Worm (Caenorhabditis elegans): ENCODE results near the gene C03G5.14.
A peak's percentile ranks its signal among the peaks of the same experiment; 100 is the strongest.

C03G5.14 gene

DNA sequence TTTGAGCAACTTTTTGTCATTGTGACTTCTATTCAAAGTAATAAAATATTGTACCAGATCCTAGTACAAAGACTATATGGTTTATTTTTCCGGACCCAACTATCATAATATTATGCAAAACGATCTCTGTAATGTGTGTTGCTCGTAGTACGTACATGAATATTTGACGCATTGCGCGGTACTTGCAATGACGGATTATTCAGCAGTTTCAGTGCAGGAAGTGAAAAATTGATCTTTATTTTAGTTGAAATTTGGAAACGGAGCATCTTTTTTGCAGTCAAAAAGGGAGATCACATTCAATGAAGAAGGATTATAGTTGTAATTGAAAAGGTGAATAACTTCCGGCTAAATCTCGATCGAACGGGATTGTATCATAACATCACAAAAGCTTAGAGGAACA is 37.8 kb upstream of the C03G5.14 start:
- TF ChIP-seq blmp-1 (tag; optimal IDR thresholded peaks at IDR 0.05) (no peak), mep-1 (tag; optimal IDR thresholded peaks at IDR 0.05) (no peak), unc-39 (tag; optimal IDR thresholded peaks at IDR 0.05) (no peak), pha-4 (tag; optimal IDR thresholded peaks at IDR 0.05) (no peak), hlh-1 (tag; optimal IDR thresholded peaks at IDR 0.05) (no peak), unc-62 (GFP tag; optimal IDR thresholded peaks at IDR 0.05) (no peak), nhr-237 (tag; optimal IDR thresholded peaks at IDR 0.05) (no peak), nhr-28 (tag; optimal IDR thresholded peaks at IDR 0.05) (no peak), nhr-2 (tag; optimal IDR thresholded peaks at IDR 0.05) (no peak), unc-120 (tag; optimal IDR thresholded peaks at IDR 0.05; ENCODE audit: poor library complexity, severe bottlenecking) (no peak)

DNA sequence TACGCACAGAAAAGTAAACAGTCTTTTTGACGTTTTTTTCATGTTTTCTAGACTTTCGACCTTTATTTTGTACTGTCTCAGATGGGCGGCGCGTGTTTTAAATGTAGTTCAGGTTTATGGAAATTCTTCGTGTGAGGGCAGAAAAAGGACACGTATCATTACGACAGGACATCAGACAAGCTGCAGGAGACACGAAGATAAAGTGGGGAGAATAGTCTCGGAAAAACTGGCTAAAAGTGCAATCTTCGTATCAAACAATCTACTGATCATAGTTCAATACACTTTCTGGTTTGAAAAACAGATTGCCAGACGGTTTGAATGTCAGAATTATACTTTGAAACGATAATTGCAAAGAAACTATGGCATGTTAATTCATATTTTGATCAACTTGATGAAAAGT is 36.3 kb upstream of the C03G5.14 start:
- TF ChIP-seq unc-120 (tag; optimal IDR thresholded peaks at IDR 0.05; ENCODE audit: poor library complexity, severe bottlenecking) = no peak
- no peak for TF ChIP-seq lsy-2 (tag; optimal IDR thresholded peaks at IDR 0.05)
- TF ChIP-seq hlh-1 (tag; optimal IDR thresholded peaks at IDR 0.05) = no peak
- TF ChIP-seq sptf-1 (tag; optimal IDR thresholded peaks at IDR 0.05) = no peak
- no peak for TF ChIP-seq unc-62 (GFP tag; optimal IDR thresholded peaks at IDR 0.05)
- no peak for TF ChIP-seq unc-39 (tag; optimal IDR thresholded peaks at IDR 0.05)
- TF ChIP-seq pha-4 (tag; optimal IDR thresholded peaks at IDR 0.05) = no peak
- no peak for TF ChIP-seq ham-2 (GFP tag; optimal IDR thresholded peaks at IDR 0.05)
- no peak for TF ChIP-seq flh-1 (GFP tag; optimal IDR thresholded peaks at IDR 0.05)
- no peak for TF ChIP-seq ceh-43 (GFP tag; optimal IDR thresholded peaks at IDR 0.05)
- no peak for TF ChIP-seq drap-1 (GFP tag; optimal IDR thresholded peaks at IDR 0.05)
- TF ChIP-seq elt-1 (tag; optimal IDR thresholded peaks at IDR 0.05; ENCODE audit: borderline replicate concordance, insufficient read depth) = no peak
- no peak for TF ChIP-seq M03D4.4 (tag; optimal IDR thresholded peaks at IDR 0.05)
- TF ChIP-seq snpc-4 (tag; optimal IDR thresholded peaks at IDR 0.05) = no peak
- no peak for TF ChIP-seq blmp-1 (tag; optimal IDR thresholded peaks at IDR 0.05)
- TF ChIP-seq sem-2 (GFP tag; optimal IDR thresholded peaks at IDR 0.05) = no peak
- no peak for TF ChIP-seq nhr-237 (tag; optimal IDR thresholded peaks at IDR 0.05)
- no peak for TF ChIP-seq ceh-39 (tag; optimal IDR thresholded peaks at IDR 0.05)

DNA sequence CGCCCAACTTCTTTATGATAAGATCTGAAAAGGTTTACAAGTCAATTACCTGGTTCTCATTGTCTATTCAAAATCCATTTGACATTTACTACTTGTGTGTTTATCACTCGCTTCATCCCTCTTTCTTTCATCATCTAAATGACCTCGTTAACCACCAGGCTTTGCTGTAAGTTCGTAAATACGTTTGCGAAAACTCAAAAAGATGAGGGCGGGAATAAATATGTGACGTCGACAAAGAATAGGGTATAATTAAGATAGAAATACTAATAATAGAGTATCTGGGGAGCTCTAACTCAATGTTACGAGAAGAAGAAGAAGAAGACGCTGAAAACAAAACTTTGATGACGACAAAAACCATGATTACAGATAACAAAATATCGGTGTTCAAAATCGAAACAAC is 32.3 kb upstream of the C03G5.14 start:
- no peak for TF ChIP-seq nhr-12 (tag; optimal IDR thresholded peaks at IDR 0.05)
- TF ChIP-seq elt-3 (tag; optimal IDR thresholded peaks at IDR 0.05) = no peak
- no peak for TF ChIP-seq ceh-39 (tag; optimal IDR thresholded peaks at IDR 0.05)
- no peak for TF ChIP-seq nhr-28 (tag; optimal IDR thresholded peaks at IDR 0.05)
- no peak for TF ChIP-seq unc-62 (GFP tag; optimal IDR thresholded peaks at IDR 0.05)
- no peak for TF ChIP-seq lin-13 (tag; optimal IDR thresholded peaks at IDR 0.05)
- TF ChIP-seq lsy-2 (tag; optimal IDR thresholded peaks at IDR 0.05) = no peak
- TF ChIP-seq blmp-1 (tag; optimal IDR thresholded peaks at IDR 0.05) = no peak

DNA sequence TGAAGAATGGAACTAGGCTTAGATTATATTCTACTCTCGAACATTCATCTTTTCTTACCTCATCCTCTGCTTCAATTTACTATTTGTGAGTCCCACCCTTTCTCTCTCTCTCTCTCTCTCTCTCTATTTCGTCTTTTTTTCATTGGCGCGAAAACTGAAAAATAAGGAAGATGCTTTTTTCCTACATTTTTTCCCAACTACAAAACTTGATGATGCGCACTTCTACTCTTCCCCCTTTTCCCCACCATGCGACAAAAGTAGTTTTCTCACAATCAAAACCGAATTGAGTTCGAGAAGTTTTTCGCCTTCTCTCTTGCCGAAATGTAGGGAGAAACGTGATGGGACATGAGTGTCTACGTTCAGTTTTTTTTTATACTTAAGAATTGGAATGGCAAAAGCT is 31.8 kb upstream of the C03G5.14 start:
- TF ChIP-seq mep-1 (tag; optimal IDR thresholded peaks at IDR 0.05) = no peak
- peak; percentile 29 for TF ChIP-seq ces-1 (GFP tag; optimal IDR thresholded peaks at IDR 0.05)

DNA sequence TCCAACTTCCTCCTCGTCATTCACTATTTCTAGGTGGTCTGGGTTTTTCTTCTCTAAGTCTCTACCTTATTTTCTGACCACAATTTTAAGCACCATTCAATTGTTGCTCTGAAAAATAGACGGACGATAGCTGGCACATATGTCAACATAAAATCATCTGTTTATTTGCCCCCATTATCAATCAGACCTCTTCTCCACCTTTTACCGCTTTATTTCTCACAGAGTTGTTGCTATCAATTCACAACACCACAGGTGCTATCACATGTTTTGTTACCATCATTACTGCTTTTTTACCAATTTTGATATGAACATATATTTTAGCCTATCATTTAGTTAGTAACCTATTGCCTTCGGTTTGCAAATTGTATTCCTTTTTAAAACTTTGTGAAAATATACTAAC is 29.0 kb upstream of the C03G5.14 start:
- TF ChIP-seq cnd-1 (tag; optimal IDR thresholded peaks at IDR 0.05) = no peak
- no peak for TF ChIP-seq elt-1 (tag; optimal IDR thresholded peaks at IDR 0.05; ENCODE audit: borderline replicate concordance, insufficient read depth)
- no peak for TF ChIP-seq nhr-28 (tag; optimal IDR thresholded peaks at IDR 0.05)
- TF ChIP-seq mls-2 (tag; optimal IDR thresholded peaks at IDR 0.05) = no peak
- no peak for TF ChIP-seq ceh-43 (GFP tag; optimal IDR thresholded peaks at IDR 0.05)
- no peak for TF ChIP-seq nhr-2 (tag; optimal IDR thresholded peaks at IDR 0.05)
- no peak for TF ChIP-seq sptf-1 (tag; optimal IDR thresholded peaks at IDR 0.05)
- no peak for TF ChIP-seq sem-2 (GFP tag; optimal IDR thresholded peaks at IDR 0.05)
- TF ChIP-seq lin-32 (GFP tag; optimal IDR thresholded peaks at IDR 0.05) = no peak
- no peak for TF ChIP-seq pha-4 (tag; optimal IDR thresholded peaks at IDR 0.05)
- no peak for TF ChIP-seq ham-2 (GFP tag; optimal IDR thresholded peaks at IDR 0.05)
- TF ChIP-seq snpc-4 (tag; optimal IDR thresholded peaks at IDR 0.05) = no peak
- TF ChIP-seq elt-3 (tag; optimal IDR thresholded peaks at IDR 0.05) = no peak
- no peak for TF ChIP-seq mab-5 (tag; optimal IDR thresholded peaks at IDR 0.05)

DNA sequence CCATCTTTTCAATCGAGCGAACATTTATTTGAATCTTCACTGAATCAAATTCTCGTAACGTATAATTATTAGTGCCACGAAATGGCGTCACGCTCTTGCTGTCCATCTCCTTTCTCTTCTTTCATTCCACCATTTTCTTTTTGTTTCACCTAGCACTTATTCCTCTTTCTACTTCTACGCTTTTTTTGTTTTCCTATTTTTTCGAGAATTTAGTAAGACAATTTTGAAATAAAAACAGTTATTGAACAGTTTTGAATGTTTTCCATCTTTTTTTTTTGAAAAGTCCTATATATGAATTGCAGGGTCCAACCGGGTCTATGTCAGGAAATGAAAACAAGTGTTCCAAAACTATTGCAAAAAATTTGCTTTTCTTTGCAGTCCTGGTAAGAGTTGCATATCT is 26.7 kb upstream of the C03G5.14 start, which contains the start of gene T01B10.5:
T01B10.5 (plus strand) TSS at position 301 of the 400 bp plus-strand sequence.
- no peak for TF ChIP-seq M03D4.4 (tag; optimal IDR thresholded peaks at IDR 0.05)
- no peak for TF ChIP-seq sptf-1 (tag; optimal IDR thresholded peaks at IDR 0.05)
- no peak for TF ChIP-seq lin-32 (GFP tag; optimal IDR thresholded peaks at IDR 0.05)

Measured in whole organism, mixed stage, embryonic.